Worm (Caenorhabditis elegans) whole organism, late embryonic: ENCODE results near the gene F53C3.3.

ENCODE experiments used
- Y22D7AL.16 ChIP-seq: sonication (generic microtip); optimal IDR thresholded peaks from 2 replicates; lab custom pipeline; 2016; ENCODE audit warnings: missing genetic modification characterization, missing compliant biosample characterization
- ceh-2 ChIP-seq: sonication (generic microtip); optimal IDR thresholded peaks from 2 replicates; lab custom pipeline; 2016; ENCODE audit warnings: missing genotype, missing genetic modification characterization, missing compliant biosample characterization
- ceh-30 ChIP-seq: fragments of 150-350 bp; optimal IDR thresholded peaks from 2 replicates; lab custom pipeline; 2014; ENCODE audit warnings: missing biosample characterization, missing genetic modification characterization
- ceh-34 ChIP-seq: sonication (generic microtip); optimal IDR thresholded peaks from 2 replicates; lab custom pipeline; 2016; ENCODE audit warnings: mild to moderate bottlenecking, missing genetic modification characterization, missing compliant biosample characterization
- ceh-9 ChIP-seq: sonication (generic microtip); optimal IDR thresholded peaks from 2 replicates; lab custom pipeline; 2016; ENCODE audit warnings: mild to moderate bottlenecking, missing genetic modification characterization, inconsistent platforms, missing compliant biosample characterization
- dve-1 ChIP-seq: sonication (generic microtip); optimal IDR thresholded peaks from 2 replicates; lab custom pipeline; 2017; ENCODE audit warnings: antibody characterized with exemption, mild to moderate bottlenecking, missing genetic modification characterization, missing compliant biosample characterization
- elt-2 ChIP-seq: sonication (generic microtip); optimal IDR thresholded peaks from 2 replicates; lab custom pipeline; 2016; ENCODE audit warnings: missing genetic modification reagents, missing genetic modification characterization, missing compliant biosample characterization
- fkh-10 ChIP-seq: fragments of 150-350 bp; optimal IDR thresholded peaks from 2 replicates; lab custom pipeline; 2014; ENCODE audit warnings: missing biosample characterization, missing genetic modification reagents, missing genetic modification characterization
- lin-11 ChIP-seq: fragments of 200-800 bp; sonication (Bioruptor generic); optimal IDR thresholded peaks from 2 replicates; lab custom pipeline; 2018; ENCODE audit warnings: mild to moderate bottlenecking, missing genetic modification characterization, missing compliant biosample characterization
- mec-3 ChIP-seq: sonication (generic microtip); optimal IDR thresholded peaks from 2 replicates; lab custom pipeline; 2016; ENCODE audit warnings: borderline replicate concordance, missing genetic modification characterization, missing compliant biosample characterization
- nfya-1 ChIP-seq: sonication (generic microtip); optimal IDR thresholded peaks from 2 replicates; lab custom pipeline; 2017; ENCODE audit warnings: missing genetic modification characterization, mild to moderate bottlenecking, missing compliant biosample characterization, antibody characterized with exemption, moderate library complexity
- pag-3 ChIP-seq: sonication (generic microtip); optimal IDR thresholded peaks from 2 replicates; lab custom pipeline; 2016; ENCODE audit warnings: missing compliant biosample characterization, missing genetic modification characterization, borderline replicate concordance
- pha-4 ChIP-seq: fragments of 150-350 bp; optimal IDR thresholded peaks from 2 replicates; lab custom pipeline; 2018; ENCODE audit warnings: missing biosample characterization, missing genetic modification reagents, missing genetic modification characterization
- ref-2 ChIP-seq: sonication (generic microtip); optimal IDR thresholded peaks from 2 replicates; lab custom pipeline; 2016; ENCODE audit warnings: missing genetic modification characterization, missing compliant biosample characterization
- sox-4 ChIP-seq: sonication (generic microtip); optimal IDR thresholded peaks from 2 replicates; lab custom pipeline; 2017; ENCODE audit warnings: mild to moderate bottlenecking, missing genetic modification characterization, inconsistent platforms, missing compliant biosample characterization
- unc-3 ChIP-seq, 2 experiments: fragments of 200-800 bp in 1 of 2; sonication (Bioruptor generic) in 1 of 2; sonication (generic microtip) in 1 of 2; conservative IDR thresholded peaks in 1 of 2; optimal IDR thresholded peaks in 1 of 2; 2 replicates each; pipeline versions ENCODE4 v1.3.6 to Lab custom; 2016 to 2022; ENCODE audit warnings: missing compliant biosample characterization in 2 of 2, missing genetic modification characterization in 2 of 2, missing genetic modification reagents in 1 of 2

Gene F53C3.3

ce11 chrII:3952368-3952767, 49.7 kb downstream of the F53C3.3 start:
- no peak for TF ChIP-seq unc-3 (GFP tag; conservative IDR thresholded peaks at IDR 0.05; lab: Robert Waterston, UW)
- no peak for TF ChIP-seq unc-3 (tag; optimal IDR thresholded peaks at IDR 0.05; lab: Kevin White, UChicago)
- TF ChIP-seq mec-3 (tag; lab: Kevin White, UChicago), result no peak
- TF ChIP-seq ref-2 (tag; lab: Kevin White, UChicago), result no peak
- no peak for TF ChIP-seq lin-11
- no peak for TF ChIP-seq Y22D7AL.16 (tag; lab: Kevin White, UChicago)
- TF ChIP-seq fkh-10 (GFP tag; lab: Kevin White, UChicago), result no peak
- TF ChIP-seq nfya-1 (tag; lab: Kevin White, UChicago), result no peak
- no peak for TF ChIP-seq pag-3 (tag; lab: Kevin White, UChicago)
- no peak for TF ChIP-seq pha-4
- no peak for TF ChIP-seq ceh-9 (tag; lab: Kevin White, UChicago)
- TF ChIP-seq ceh-34, result no peak
- TF ChIP-seq sox-4, result no peak
- TF ChIP-seq dve-1 (tag; lab: Kevin White, UChicago), result no peak

ce11 chrII:3952967-3953366, 50.3 kb downstream of the F53C3.3 start:
- peak; percentile 29 for TF ChIP-seq elt-2
- TF ChIP-seq lin-11, result no peak

ce11 chrII:3954018-3954417, 51.4 kb downstream of the F53C3.3 start:
- TF ChIP-seq elt-2 (peak; percentile 47), ceh-2 (tag; lab: Kevin White, UChicago) (no peak), ceh-30 (tag; lab: Kevin White, UChicago) (no peak)
